Fruit fly (Drosophila melanogaster) whole organism, embryonic: ENCODE data around the gene Rab6.

ENCODE experiments used
- Bdp1 ChIP-seq: fragments of 200-800 bp; sonication (Bioruptor generic); optimal IDR thresholded peaks from 3 replicates; lab custom pipeline; 2016; ENCODE audit warnings: missing biosample characterization, missing genetic modification characterization
- CG1024 ChIP-seq: fragments of 200-800 bp; sonication (Bioruptor generic); IDR thresholded peaks from 2 replicates; pipeline ENCODE4 v1.3.6; 2022; ENCODE audit warnings: missing biosample characterization, missing genetic modification characterization
- CG10267 ChIP-seq: fragments of 200-800 bp; sonication (Bioruptor generic); optimal IDR thresholded peaks from 2 replicates; lab custom pipeline; 2018; ENCODE audit warnings: missing biosample characterization, mild to moderate bottlenecking, missing genetic modification characterization, moderate library complexity
- CG10543 ChIP-seq: fragments of 200-800 bp; sonication (Bioruptor generic); optimal IDR thresholded peaks from 3 replicates; lab custom pipeline; 2017; ENCODE audit warnings: missing biosample characterization, mild to moderate bottlenecking, missing genetic modification characterization, moderate library complexity
- CG11398 ChIP-seq: fragments of 200-800 bp; sonication (Bioruptor generic); optimal IDR thresholded peaks from 2 replicates; lab custom pipeline; 2016; ENCODE audit warnings: missing biosample characterization, missing genetic modification characterization
- CG11695 ChIP-seq: fragments of 200-800 bp; sonication (Bioruptor generic); IDR thresholded peaks from 3 replicates; pipeline ENCODE4 v1.3.6; 2022; ENCODE audit warnings: missing biosample characterization, missing genetic modification characterization
- CG12219 ChIP-seq: fragments of 200-800 bp; sonication (Bioruptor generic); optimal IDR thresholded peaks from 3 replicates; lab custom pipeline; 2018; ENCODE audit warnings: missing biosample characterization, mild to moderate bottlenecking, missing genetic modification characterization
- CG12659 ChIP-seq: fragments of 200-800 bp; sonication (Bioruptor generic); optimal IDR thresholded peaks from 3 replicates; lab custom pipeline; 2017; ENCODE audit warnings: mild to moderate bottlenecking, missing biosample characterization, missing genetic modification reagents, missing genetic modification characterization
- CG14965 ChIP-seq: fragments of 200-800 bp; sonication (Bioruptor generic); optimal IDR thresholded peaks from 2 replicates; lab custom pipeline; 2016; ENCODE audit warnings: missing biosample characterization, missing genetic modification characterization, borderline replicate concordance
- CG15011 ChIP-seq: fragments of 200-800 bp; sonication (Bioruptor generic); optimal IDR thresholded peaks from 3 replicates; lab custom pipeline; 2018; ENCODE audit warnings: missing biosample characterization, mild to moderate bottlenecking, missing genetic modification characterization
- CG17612 ChIP-seq: fragments of 200-800 bp; sonication (Bioruptor generic); IDR thresholded peaks from 2 replicates; pipeline ENCODE4 v1.3.6; 2022; ENCODE audit warnings: missing biosample characterization, missing genetic modification characterization
- CG18599 ChIP-seq: fragments of 200-800 bp; sonication (Bioruptor generic); optimal IDR thresholded peaks from 3 replicates; lab custom pipeline; 2017; ENCODE audit warnings: missing biosample characterization, missing genetic modification characterization, mild to moderate bottlenecking, moderate library complexity, missing genetic modification reagents
- CG3726 ChIP-seq: fragments of 200-800 bp; sonication (Bioruptor generic); IDR thresholded peaks from 3 replicates; pipeline ENCODE4, ENCODE4 v1.3.6; 2022; ENCODE audit warnings: missing biosample characterization, missing genetic modification characterization
- CG3847 ChIP-seq: fragments of 200-800 bp; sonication (Bioruptor generic); IDR thresholded peaks from 2 replicates; pipeline ENCODE4 v1.3.6; 2022; ENCODE audit warnings: missing biosample characterization, missing genetic modification characterization
- CG6175 ChIP-seq: fragments of 200-800 bp; sonication (Bioruptor generic); IDR thresholded peaks from 3 replicates; pipeline ENCODE4 v1.3.6; 2022; ENCODE audit warnings: missing biosample characterization, missing genetic modification characterization
- CG8478 ChIP-seq: fragments of >200 bp; optimal IDR thresholded peaks from 2 replicates; lab custom pipeline; 2018
- CG9215 ChIP-seq: fragments of 200-800 bp; sonication (Bioruptor generic); IDR thresholded peaks from 2 replicates; pipeline ENCODE4 v1.3.6; 2022; ENCODE audit warnings: missing biosample characterization, missing genetic modification characterization
- CG9817 ChIP-seq: fragments of 200-800 bp; sonication (Bioruptor generic); optimal IDR thresholded peaks from 2 replicates; lab custom pipeline; 2018; ENCODE audit warnings: missing biosample characterization, mild to moderate bottlenecking, missing genetic modification characterization, moderate library complexity
- D19B ChIP-seq: fragments of 200-800 bp; sonication (Bioruptor generic); optimal IDR thresholded peaks from 2 replicates; lab custom pipeline; 2017; ENCODE audit warnings: missing biosample characterization, mild to moderate bottlenecking, missing genetic modification characterization
- Deaf1 ChIP-seq: fragments of 200-800 bp; optimal IDR thresholded peaks from 3 replicates; lab custom pipeline; 2019; ENCODE audit warnings: missing biosample characterization, mild to moderate bottlenecking, missing genetic modification characterization, moderate library complexity
- Dref ChIP-seq: fragments of 200-800 bp; sonication (Bioruptor generic); IDR thresholded peaks from 2 replicates; pipeline ENCODE4 v1.3.6; 2022; ENCODE audit warnings: missing biosample characterization, missing genetic modification characterization
- E2f1 ChIP-seq: fragments of 200-800 bp; sonication (Bioruptor generic); IDR thresholded peaks from 2 replicates; pipeline ENCODE4 v1.3.6; 2022; ENCODE audit warnings: missing biosample characterization, missing genetic modification characterization
- Ets97D ChIP-seq: fragments of 200-800 bp; sonication (Bioruptor generic); optimal IDR thresholded peaks from 3 replicates; lab custom pipeline; 2016; ENCODE audit warnings: missing biosample characterization, missing genetic modification characterization
- H2.0 ChIP-seq: fragments of 200-800 bp; sonication (Bioruptor generic); IDR thresholded peaks from 2 replicates; pipeline ENCODE4 v1.3.6; 2022; ENCODE audit warnings: missing biosample characterization, missing genetic modification characterization
- HLH4C ChIP-seq: fragments of 200-800 bp; sonication (Bioruptor generic); IDR thresholded peaks from 3 replicates; pipeline ENCODE4 v1.3.6; 2022; ENCODE audit warnings: missing biosample characterization, missing genetic modification characterization; ENCODE audit not compliant: partially characterized antibody
- HLH54F ChIP-seq: fragments of 200-800 bp; sonication (Bioruptor generic); optimal IDR thresholded peaks from 3 replicates; lab custom pipeline; 2016; ENCODE audit warnings: missing biosample characterization, missing genetic modification characterization
- Hey ChIP-seq: fragments of 200-800 bp; sonication (Bioruptor generic); optimal IDR thresholded peaks from 3 replicates; lab custom pipeline; 2018; ENCODE audit warnings: missing biosample characterization, mild to moderate bottlenecking, missing genetic modification characterization
- Mad ChIP-seq: fragments of 200-800 bp; sonication (Bioruptor generic); optimal IDR thresholded peaks from 2 replicates; lab custom pipeline; 2016; ENCODE audit warnings: missing biosample characterization, missing genetic modification characterization
- Optix ChIP-seq: fragments of 200-800 bp; sonication (Bioruptor generic); IDR thresholded peaks from 3 replicates; pipeline ENCODE4 v1.3.6; 2022; ENCODE audit warnings: missing biosample characterization, missing genetic modification characterization
- Pdp1 ChIP-seq, 2 experiments: fragments of 200-800 bp; sonication (Bioruptor generic); optimal IDR thresholded peaks; 3 replicates each; lab custom pipeline; 2016; ENCODE audit warnings: missing biosample characterization in 2 of 2, missing genetic modification characterization in 2 of 2, mild to moderate bottlenecking in 1 of 2, moderate library complexity in 1 of 2
- Six4 ChIP-seq: fragments of 200-800 bp; sonication (Bioruptor generic); optimal IDR thresholded peaks from 2 replicates; lab custom pipeline; 2016; ENCODE audit warnings: missing biosample characterization, missing genetic modification characterization
- Ssrp ChIP-seq: fragments of 200-800 bp; sonication (Bioruptor generic); optimal IDR thresholded peaks from 2 replicates; lab custom pipeline; 2018; ENCODE audit warnings: missing biosample characterization, mild to moderate bottlenecking, missing genetic modification characterization, moderate library complexity
- amos ChIP-seq: fragments of 200-800 bp; sonication (Bioruptor generic); IDR thresholded peaks from 2 replicates; pipeline ENCODE4 v1.3.6; 2022; ENCODE audit warnings: missing biosample characterization, missing genetic modification characterization; ENCODE audit not compliant: partially characterized antibody
- bbx ChIP-seq: fragments of 200-800 bp; sonication (Bioruptor generic); IDR thresholded peaks from 2 replicates; pipeline ENCODE4 v1.3.6; 2022; ENCODE audit warnings: missing biosample characterization, missing genetic modification characterization; ENCODE audit not compliant: partially characterized antibody
- bsh ChIP-seq, 2 experiments: fragments of 200-800 bp; sonication (Bioruptor generic); optimal IDR thresholded peaks; 2 replicates each; lab custom pipeline; 2017 to 2018; ENCODE audit warnings: mild to moderate bottlenecking in 2 of 2, missing biosample characterization in 2 of 2, missing genetic modification characterization in 2 of 2, moderate library complexity in 1 of 2
- corto ChIP-seq: fragments of 200-800 bp; sonication (Bioruptor generic); optimal IDR thresholded peaks from 2 replicates; lab custom pipeline; 2016; ENCODE audit warnings: missing biosample characterization, mild to moderate bottlenecking, missing genetic modification characterization, moderate library complexity
- ftz-f1 ChIP-seq: fragments of 200-800 bp; sonication (Bioruptor generic); optimal IDR thresholded peaks from 2 replicates; lab custom pipeline; 2016; ENCODE audit warnings: missing biosample characterization, missing genetic modification characterization
- hb ChIP-seq: fragments of 200-800 bp; sonication (Bioruptor generic); IDR thresholded peaks from 3 replicates; pipeline ENCODE4 v1.3.6; 2022; ENCODE audit warnings: missing biosample characterization, missing genetic modification characterization; ENCODE audit not compliant: partially characterized antibody
- hkb ChIP-seq, 2 experiments: fragments of 200-800 bp in 1 of 2; fragments of >200 bp in 1 of 2; sonication (Bioruptor generic) in 1 of 2; IDR thresholded peaks in 1 of 2; optimal IDR thresholded peaks in 1 of 2; 2 replicates each; pipeline versions ENCODE4 v1.3.6 to Lab custom; 2017 to 2022; ENCODE audit warnings: missing biosample characterization in 1 of 2, missing genetic modification characterization in 1 of 2
- inv ChIP-seq: fragments of 200-800 bp; sonication (Bioruptor generic); IDR thresholded peaks from 2 replicates; pipeline ENCODE4 v1.3.6; 2022; ENCODE audit warnings: missing biosample characterization, missing genetic modification characterization; ENCODE audit not compliant: partially characterized antibody
- kah ChIP-seq: fragments of 200-800 bp; sonication (Bioruptor generic); optimal IDR thresholded peaks from 2 replicates; lab custom pipeline; 2018; ENCODE audit warnings: missing biosample characterization, mild to moderate bottlenecking, missing genetic modification characterization
- kay ChIP-seq: fragments of 200-800 bp; sonication (Bioruptor generic); optimal IDR thresholded peaks from 2 replicates; lab custom pipeline; 2016; ENCODE audit warnings: missing biosample characterization, missing genetic modification characterization
- lbe ChIP-seq: fragments of 200-800 bp; sonication (Bioruptor generic); optimal IDR thresholded peaks from 2 replicates; lab custom pipeline; 2016; ENCODE audit warnings: missing biosample characterization, mild to moderate bottlenecking, missing genetic modification characterization
- nmo ChIP-seq: fragments of 200-800 bp; sonication (Bioruptor generic); optimal IDR thresholded peaks from 2 replicates; lab custom pipeline; 2018; ENCODE audit warnings: missing biosample characterization, mild to moderate bottlenecking, missing genetic modification characterization, moderate library complexity
- prd ChIP-seq, 3 experiments: fragments of >200 bp in 2 of 3; fragments of 200-800 bp in 1 of 3; sonication (Bioruptor generic) in 1 of 3; optimal IDR thresholded peaks in 2 of 3; IDR thresholded peaks in 1 of 3; 2 replicates in 2 of 3; 3 replicates in 1 of 3; pipeline versions ENCODE4 v1.3.6 to Lab custom; 2017 to 2022; ENCODE audit warnings: missing biosample characterization in 1 of 3, missing genetic modification characterization in 1 of 3
- salm ChIP-seq: fragments of 200-800 bp; sonication (Bioruptor generic); optimal IDR thresholded peaks from 2 replicates; lab custom pipeline; 2018; ENCODE audit warnings: missing biosample characterization, mild to moderate bottlenecking, missing genetic modification characterization
- sd ChIP-seq: fragments of 200-800 bp; sonication (Bioruptor generic); optimal IDR thresholded peaks from 3 replicates; lab custom pipeline; 2018; ENCODE audit warnings: missing biosample characterization, mild to moderate bottlenecking, missing genetic modification characterization, moderate library complexity
- slbo ChIP-seq: fragments of 200-800 bp; sonication (Bioruptor generic); IDR thresholded peaks from 2 replicates; pipeline ENCODE4 v1.3.6; 2022; ENCODE audit warnings: missing biosample characterization, missing genetic modification characterization
- tin ChIP-seq: fragments of 200-800 bp; sonication (Bioruptor generic); optimal IDR thresholded peaks from 3 replicates; lab custom pipeline; 2016; ENCODE audit warnings: missing biosample characterization, missing genetic modification characterization

The Rab6 gene

DNA sequence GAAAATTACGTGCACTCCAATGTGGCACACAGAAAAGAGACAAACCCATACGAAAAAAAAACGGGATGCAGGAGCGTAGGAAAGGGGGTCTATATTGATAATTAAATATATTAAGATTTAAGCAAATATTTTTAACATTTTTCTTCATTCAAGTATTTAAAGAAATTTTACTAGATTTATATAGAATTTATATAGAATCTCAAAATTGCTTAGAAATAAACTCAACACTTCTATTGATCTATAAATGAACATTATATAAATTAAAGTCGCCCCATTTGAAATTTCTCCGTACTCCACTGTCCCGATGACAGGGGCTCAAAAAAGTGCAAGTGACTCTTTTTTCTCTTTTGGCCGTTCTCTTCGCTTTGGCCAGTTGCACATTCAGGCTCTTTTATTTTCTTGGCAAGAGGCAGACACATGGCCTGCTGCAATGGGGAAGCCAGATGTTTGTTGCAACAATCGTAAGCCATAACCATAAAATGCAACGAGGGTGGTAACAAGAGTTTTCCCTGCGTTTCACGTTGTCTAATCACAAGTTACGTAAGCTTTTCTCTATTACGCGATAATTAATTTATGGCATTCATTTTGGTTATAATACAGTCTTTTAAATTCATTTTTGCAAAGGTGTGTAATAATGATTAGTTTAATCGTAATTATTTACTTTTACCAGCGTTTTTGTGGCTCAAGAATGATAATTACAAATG, 43.1 kb downstream of the Rab6 start (continued):
- no peak for TF ChIP-seq H2.0 (GFP tag; lab: Robert Waterston, UW)
- TF ChIP-seq amos = no peak
- TF ChIP-seq HLH54F = no peak
- no peak for TF ChIP-seq hb
- TF ChIP-seq CG12659 = no peak
- no peak for TF ChIP-seq CG6175 (GFP tag; lab: Robert Waterston, UW)
- TF ChIP-seq CG14965 (GFP tag; lab: Kevin White, UChicago) = no peak
- TF ChIP-seq bbx (GFP tag; lab: Robert Waterston, UW) = no peak
- peak; percentile 69 for TF ChIP-seq nmo
- no peak for TF ChIP-seq Optix (GFP tag; lab: Robert Waterston, UW)
- TF ChIP-seq ftz-f1 (GFP tag; lab: Kevin White, UChicago) = no peak
- no peak for TF ChIP-seq CG18599 (GFP tag; lab: Kevin White, UChicago)
- no peak for TF ChIP-seq hkb (optimal IDR thresholded peaks at IDR 0.05; lab: Kevin White, UChicago)
- TF ChIP-seq hkb (GFP tag; IDR thresholded peaks at IDR 0.05; lab: Robert Waterston, UW) = no peak
- TF ChIP-seq kah (GFP tag; lab: Kevin White, UChicago) = no peak
- no peak for TF ChIP-seq CG11398 (GFP tag; lab: Kevin White, UChicago)
- no peak for TF ChIP-seq Hey (tag; lab: Kevin White, UChicago)
- peak; percentile 71 for TF ChIP-seq lbe (GFP tag; lab: Kevin White, UChicago)
- TF ChIP-seq CG10543 (GFP tag; lab: Kevin White, UChicago) = no peak
- peak; percentile 15 for TF ChIP-seq corto (GFP tag; lab: Kevin White, UChicago)
- no peak for TF ChIP-seq CG1024 (GFP tag; lab: Robert Waterston, UW)
- no peak for TF ChIP-seq CG15011 (GFP tag; lab: Kevin White, UChicago)
- no peak for TF ChIP-seq Bdp1 (GFP tag; lab: Kevin White, UChicago)
- TF ChIP-seq Ets97D (GFP tag; lab: Kevin White, UChicago) = no peak
- TF ChIP-seq Pdp1 (GFP tag; optimal IDR thresholded peaks at IDR 0.05; lab: Kevin White, UChicago) = peak in 1 of 2 experiments; percentile 72
- no peak for TF ChIP-seq CG3847
- no peak for TF ChIP-seq sd (tag; lab: Kevin White, UChicago)
- TF ChIP-seq slbo (GFP tag; lab: Robert Waterston, UW) = no peak
- peak; percentile 64 for TF ChIP-seq CG10267 (tag; lab: Kevin White, UChicago)
- TF ChIP-seq CG11695 (GFP tag; lab: Robert Waterston, UW) = no peak
- TF ChIP-seq CG8478 = no peak
- TF ChIP-seq prd (optimal IDR thresholded peaks at IDR 0.05; lab: Kevin White, UChicago) = no peak
- peak; percentile 76; the same call in 2 of the 3 replicates for TF ChIP-seq prd (GFP tag; IDR thresholded peaks at IDR 0.05; lab: Robert Waterston, UW)
- TF ChIP-seq tin (GFP tag; lab: Kevin White, UChicago) = no peak
- no peak for TF ChIP-seq E2f1
- TF ChIP-seq CG12219 (GFP tag; lab: Kevin White, UChicago) = no peak
- TF ChIP-seq CG3726 (GFP tag; lab: Robert Waterston, UW) = no peak
- TF ChIP-seq Six4 = no peak
- no peak for TF ChIP-seq CG17612 (GFP tag; lab: Robert Waterston, UW)
- TF ChIP-seq Ssrp = peak; percentile 49
- TF ChIP-seq Mad = no peak
- no peak for TF ChIP-seq CG9817 (tag; lab: Kevin White, UChicago)
- peak; percentile 64 to 92 for TF ChIP-seq bsh (GFP tag; optimal IDR thresholded peaks at IDR 0.05; lab: Kevin White, UChicago)
- no peak for TF ChIP-seq inv
- no peak for TF ChIP-seq kay
- no peak for TF ChIP-seq D19B
- TF ChIP-seq salm (tag; lab: Kevin White, UChicago) = peak; percentile 4
- TF ChIP-seq Dref (GFP tag; lab: Robert Waterston, UW) = no peak
- no peak for TF ChIP-seq Deaf1 (tag; lab: Kevin White, UChicago)
- no peak for TF ChIP-seq CG9215 (GFP tag; lab: Robert Waterston, UW)
- TF ChIP-seq HLH4C = no peak
